Fruit fly (Drosophila melanogaster): ENCODE data around the gene CG43293.
A peak's percentile ranks its signal among the peaks of the same experiment; 100 is the strongest.

DNA sequence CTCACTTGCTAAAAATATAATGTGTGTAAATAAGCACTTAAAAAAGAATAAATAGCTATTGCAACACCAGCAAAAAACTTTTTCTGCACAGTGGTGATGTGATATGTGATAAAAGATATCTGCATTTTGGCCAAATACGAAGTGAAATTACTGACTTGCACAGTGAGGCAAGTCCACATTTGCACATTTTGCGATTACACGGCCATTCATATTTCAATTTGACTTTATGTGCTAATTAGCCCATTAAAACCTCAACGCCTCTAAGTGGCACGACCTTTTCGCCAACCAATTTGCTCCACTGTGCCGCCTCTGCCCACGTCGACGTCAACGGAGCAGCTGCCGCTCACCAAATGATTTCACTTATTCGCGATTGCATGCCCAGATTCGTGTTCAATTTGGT, 35.2 kb downstream of the CG43293 start, which contains the start of gene CG33946:
- TF ChIP-seq CG15710 (tag; optimal IDR thresholded peaks at IDR 0.05), result no peak
- peak; percentile 63 for TF ChIP-seq CG8301 (tag; optimal IDR thresholded peaks at IDR 0.05)
- TF ChIP-seq CG4496 (GFP tag; IDR thresholded peaks at IDR 0.05), result peak; percentile 86
- peak; percentile 76 for TF ChIP-seq CG32121 (GFP tag; IDR thresholded peaks at IDR 0.05)
- peak; percentile 70 for TF ChIP-seq CG14655 (GFP tag; optimal IDR thresholded peaks at IDR 0.05)
- no peak for TF ChIP-seq D1 (tag; optimal IDR thresholded peaks at IDR 0.05)
- no peak for TF ChIP-seq CG8159 (tag; optimal IDR thresholded peaks at IDR 0.05)
- peak; percentile 54 for TF ChIP-seq rn (GFP tag; IDR thresholded peaks at IDR 0.05)
- peak; percentile 35 for TF ChIP-seq CG17806 (tag; optimal IDR thresholded peaks at IDR 0.05)
- peak; percentile 86 for TF ChIP-seq fd96Ca (GFP tag; IDR thresholded peaks at IDR 0.05)
- no peak for TF ChIP-seq EcR (GFP tag; optimal IDR thresholded peaks at IDR 0.05)
- TF ChIP-seq Ets98B (GFP tag; IDR thresholded peaks at IDR 0.05), result peak; percentile 55
- peak; percentile 41 for TF ChIP-seq CG9948 (tag; optimal IDR thresholded peaks at IDR 0.05)

All from whole organism, pupa.